Fruit fly (Drosophila melanogaster) whole organism, embryonic: ENCODE results near the gene Trs23.

Source experiments
- Atf6 ChIP-seq: fragments of 200-800 bp; sonication (Bioruptor generic); IDR thresholded peaks from 2 replicates; pipeline ENCODE4 v1.3.6; 2022; ENCODE audit warnings: missing biosample characterization, missing genetic modification characterization
- BtbVII ChIP-seq: fragments of 200-800 bp; sonication (Bioruptor generic); optimal IDR thresholded peaks from 3 replicates; lab custom pipeline; 2017; ENCODE audit warnings: missing biosample characterization, mild to moderate bottlenecking, missing genetic modification characterization
- CG10274 ChIP-seq: fragments of 200-800 bp; sonication (Bioruptor generic); optimal IDR thresholded peaks from 3 replicates; lab custom pipeline; 2017; ENCODE audit warnings: missing biosample characterization, mild to moderate bottlenecking, missing genetic modification characterization
- CG10543 ChIP-seq: fragments of 200-800 bp; sonication (Bioruptor generic); optimal IDR thresholded peaks from 3 replicates; lab custom pipeline; 2017; ENCODE audit warnings: missing biosample characterization, mild to moderate bottlenecking, missing genetic modification characterization, moderate library complexity
- CG10979 ChIP-seq: fragments of 200-800 bp; sonication (Bioruptor generic); optimal IDR thresholded peaks from 2 replicates; lab custom pipeline; 2018; ENCODE audit warnings: missing biosample characterization, mild to moderate bottlenecking, missing genetic modification characterization, moderate library complexity
- CG12299 ChIP-seq: fragments of 200-800 bp; sonication (Bioruptor generic); optimal IDR thresholded peaks from 2 replicates; lab custom pipeline; 2018; ENCODE audit warnings: missing biosample characterization, mild to moderate bottlenecking, missing genetic modification characterization
- CG12391 ChIP-seq: fragments of 200-800 bp; sonication (Bioruptor generic); optimal IDR thresholded peaks from 3 replicates; lab custom pipeline; 2018; ENCODE audit warnings: missing biosample characterization, mild to moderate bottlenecking, missing genetic modification characterization, moderate library complexity
- CG12659 ChIP-seq: fragments of 200-800 bp; sonication (Bioruptor generic); optimal IDR thresholded peaks from 3 replicates; lab custom pipeline; 2017; ENCODE audit warnings: mild to moderate bottlenecking, missing biosample characterization, missing genetic modification reagents, missing genetic modification characterization
- CG14050 ChIP-seq: fragments of 200-800 bp; sonication (Bioruptor generic); IDR thresholded peaks from 3 replicates; pipeline ENCODE4 v1.3.6; 2022; ENCODE audit warnings: missing biosample characterization, missing genetic modification characterization
- CG15514 ChIP-seq: fragments of 200-800 bp; sonication (Bioruptor generic); optimal IDR thresholded peaks from 3 replicates; lab custom pipeline; 2017; ENCODE audit warnings: missing biosample characterization, missing genetic modification characterization, mild to moderate bottlenecking, moderate library complexity, missing genetic modification reagents
- CG1647 ChIP-seq: fragments of 200-800 bp; sonication (Bioruptor generic); optimal IDR thresholded peaks from 3 replicates; lab custom pipeline; 2016; ENCODE audit warnings: missing biosample characterization, missing genetic modification characterization
- CG16779 ChIP-seq: fragments of 200-800 bp; sonication (Bioruptor generic); IDR thresholded peaks from 2 replicates; pipeline ENCODE4 v1.3.6; 2022; ENCODE audit warnings: missing biosample characterization, missing genetic modification characterization
- CG17186 ChIP-seq: fragments of 200-800 bp; sonication (Bioruptor generic); optimal IDR thresholded peaks from 3 replicates; lab custom pipeline; 2017; ENCODE audit warnings: missing biosample characterization, missing genetic modification reagents, missing genetic modification characterization
- CG17912 ChIP-seq: fragments of 200-800 bp; sonication (Bioruptor generic); optimal IDR thresholded peaks from 2 replicates; lab custom pipeline; 2018; ENCODE audit warnings: missing biosample characterization, mild to moderate bottlenecking, missing genetic modification characterization
- CG18476 ChIP-seq: fragments of 200-800 bp; sonication (Bioruptor generic); optimal IDR thresholded peaks from 2 replicates; lab custom pipeline; 2016; ENCODE audit warnings: missing biosample characterization, mild to moderate bottlenecking, missing genetic modification characterization
- CG18599 ChIP-seq: fragments of 200-800 bp; sonication (Bioruptor generic); optimal IDR thresholded peaks from 3 replicates; lab custom pipeline; 2017; ENCODE audit warnings: missing biosample characterization, missing genetic modification characterization, mild to moderate bottlenecking, moderate library complexity, missing genetic modification reagents
- CG18619 ChIP-seq: fragments of 200-800 bp; sonication (Bioruptor generic); optimal IDR thresholded peaks from 3 replicates; lab custom pipeline; 2017; ENCODE audit warnings: missing biosample characterization, mild to moderate bottlenecking, missing genetic modification characterization
- CG2120 ChIP-seq: fragments of 200-800 bp; sonication (Bioruptor generic); optimal IDR thresholded peaks from 3 replicates; lab custom pipeline; 2016; ENCODE audit warnings: missing biosample characterization, missing genetic modification characterization
- CG30020 ChIP-seq: fragments of 200-800 bp; optimal IDR thresholded peaks from 2 replicates; lab custom pipeline; 2019; ENCODE audit warnings: missing biosample characterization, mild to moderate bottlenecking, missing genetic modification characterization, moderate library complexity
- CG31224 ChIP-seq: fragments of 200-800 bp; sonication (Bioruptor generic); IDR thresholded peaks from 2 replicates; pipeline ENCODE4 v1.3.6; 2022; ENCODE audit warnings: missing biosample characterization, missing genetic modification characterization
- CG3163 ChIP-seq: fragments of 200-800 bp; sonication (Bioruptor generic); optimal IDR thresholded peaks from 3 replicates; lab custom pipeline; 2016; ENCODE audit warnings: missing biosample characterization, missing genetic modification characterization
- CG33557 ChIP-seq: fragments of 200-800 bp; sonication (Bioruptor generic); optimal IDR thresholded peaks from 2 replicates; lab custom pipeline; 2019; ENCODE audit warnings: missing biosample characterization, mild to moderate bottlenecking, missing genetic modification characterization, moderate library complexity
- CG3995 ChIP-seq: fragments of 200-800 bp; sonication (Bioruptor generic); optimal IDR thresholded peaks from 3 replicates; lab custom pipeline; 2016; ENCODE audit warnings: missing biosample characterization, missing genetic modification characterization
- CG4854 ChIP-seq: fragments of 200-800 bp; sonication (Bioruptor generic); optimal IDR thresholded peaks from 2 replicates; lab custom pipeline; 2016; ENCODE audit warnings: missing biosample characterization, missing genetic modification characterization, inconsistent platforms
- CG9727 ChIP-seq: fragments of 200-800 bp; sonication (Bioruptor generic); optimal IDR thresholded peaks from 3 replicates; lab custom pipeline; 2017; ENCODE audit warnings: missing biosample characterization, mild to moderate bottlenecking, missing genetic modification characterization
- CG9817 ChIP-seq: fragments of 200-800 bp; sonication (Bioruptor generic); optimal IDR thresholded peaks from 2 replicates; lab custom pipeline; 2018; ENCODE audit warnings: missing biosample characterization, mild to moderate bottlenecking, missing genetic modification characterization, moderate library complexity
- Doc3 ChIP-seq: fragments of 200-800 bp; sonication (Bioruptor generic); IDR thresholded peaks from 3 replicates; pipeline ENCODE4 v1.3.6; 2022; ENCODE audit warnings: missing biosample characterization, missing genetic modification characterization; ENCODE audit not compliant: partially characterized antibody
- Drgx ChIP-seq: fragments of 200-800 bp; sonication (Bioruptor generic); IDR thresholded peaks from 2 replicates; pipeline ENCODE4 v1.3.6; 2022; ENCODE audit warnings: missing biosample characterization, missing genetic modification characterization
- Eip74EF ChIP-seq, 2 experiments: fragments of 200-800 bp in 1 of 2; fragments of >200 bp in 1 of 2; sonication (Bioruptor generic) in 1 of 2; optimal IDR thresholded peaks; 2 replicates each; lab custom pipeline; 2017 to 2019; ENCODE audit warnings: missing biosample characterization in 2 of 2, missing genetic modification characterization in 2 of 2, mild to moderate bottlenecking in 1 of 2, moderate library complexity in 1 of 2
- Gug ChIP-seq: fragments of 200-800 bp; sonication (Bioruptor generic); IDR thresholded peaks from 4 replicates; pipeline ENCODE4 v1.3.6; 2022; ENCODE audit warnings: missing biosample characterization, missing genetic modification characterization
- Hr39 ChIP-seq: fragments of >200 bp; optimal IDR thresholded peaks from 2 replicates; lab custom pipeline; 2017
- Med ChIP-seq: fragments of 200-800 bp; sonication (Bioruptor generic); peaks from one replicate; lab custom pipeline; 2016; ENCODE audit warnings: missing biosample characterization, missing genetic modification characterization, mild to moderate bottlenecking, inconsistent platforms, moderate library complexity
- Sry-δ ChIP-seq: fragments of 200-800 bp; sonication (Bioruptor generic); optimal IDR thresholded peaks from 2 replicates; lab custom pipeline; 2016; ENCODE audit warnings: missing biosample characterization, missing genetic modification characterization
- az2 ChIP-seq: fragments of 200-800 bp; sonication (Bioruptor generic); optimal IDR thresholded peaks from 3 replicates; lab custom pipeline; 2016; ENCODE audit warnings: missing biosample characterization, missing genetic modification characterization
- br ChIP-seq: fragments of >200 bp; optimal IDR thresholded peaks from 2 replicates; lab custom pipeline; 2017
- crol ChIP-seq: fragments of 200-800 bp; sonication (Bioruptor generic); IDR thresholded peaks from 2 replicates; pipeline ENCODE4 v1.3.6; 2022; ENCODE audit warnings: missing biosample characterization, missing genetic modification characterization
- eve ChIP-seq, 2 experiments: fragments of >200 bp; optimal IDR thresholded peaks; 2 replicates each; lab custom pipeline; 2017; ENCODE audit warnings: missing biosample characterization in 2 of 2, missing genetic modification characterization in 2 of 2
- gcm ChIP-seq: fragments of 200-800 bp; sonication (Bioruptor generic); optimal IDR thresholded peaks from 2 replicates; lab custom pipeline; 2019; ENCODE audit warnings: missing biosample characterization, mild to moderate bottlenecking, missing genetic modification characterization, moderate library complexity
- grn ChIP-seq: fragments of 200-800 bp; sonication (Bioruptor generic); optimal IDR thresholded peaks from 3 replicates; lab custom pipeline; 2017; ENCODE audit warnings: missing biosample characterization, missing genetic modification characterization
- nerfin-2 ChIP-seq: fragments of 200-800 bp; sonication (Bioruptor generic); IDR thresholded peaks from 2 replicates; pipeline ENCODE4 v1.3.6; 2022; ENCODE audit warnings: missing biosample characterization, missing genetic modification characterization; ENCODE audit not compliant: partially characterized antibody
- onecut ChIP-seq: fragments of 200-800 bp; sonication (Bioruptor generic); IDR thresholded peaks from 2 replicates; pipeline ENCODE4 v1.3.6; 2022; ENCODE audit warnings: missing biosample characterization, missing genetic modification characterization
- prd ChIP-seq, 3 experiments: fragments of >200 bp in 2 of 3; fragments of 200-800 bp in 1 of 3; sonication (Bioruptor generic) in 1 of 3; optimal IDR thresholded peaks in 2 of 3; IDR thresholded peaks in 1 of 3; 2 replicates in 2 of 3; 3 replicates in 1 of 3; pipeline versions ENCODE4 v1.3.6 to Lab custom; 2017 to 2022; ENCODE audit warnings: missing biosample characterization in 1 of 3, missing genetic modification characterization in 1 of 3
- pros ChIP-seq: fragments of 200-800 bp; sonication (Bioruptor generic); optimal IDR thresholded peaks from 3 replicates; lab custom pipeline; 2019; ENCODE audit warnings: missing biosample characterization, mild to moderate bottlenecking, missing genetic modification characterization, moderate library complexity
- run ChIP-seq: fragments of 200-800 bp; sonication (Bioruptor generic); optimal IDR thresholded peaks from 3 replicates; lab custom pipeline; 2018; ENCODE audit warnings: missing biosample characterization, mild to moderate bottlenecking, missing genetic modification characterization
- slbo ChIP-seq: fragments of 200-800 bp; sonication (Bioruptor generic); IDR thresholded peaks from 2 replicates; pipeline ENCODE4 v1.3.6; 2022; ENCODE audit warnings: missing biosample characterization, missing genetic modification characterization
- tap ChIP-seq: fragments of 200-800 bp; optimal IDR thresholded peaks from 3 replicates; lab custom pipeline; 2019; ENCODE audit warnings: missing biosample characterization, mild to moderate bottlenecking, missing genetic modification characterization, moderate library complexity
- tll ChIP-seq, 2 experiments: fragments of 200-800 bp in 1 of 2; fragments of >200 bp in 1 of 2; sonication (Bioruptor generic) in 1 of 2; optimal IDR thresholded peaks; 2 replicates each; lab custom pipeline; 2017 to 2019; ENCODE audit warnings: missing biosample characterization in 2 of 2, missing genetic modification characterization in 2 of 2, mild to moderate bottlenecking in 1 of 2, moderate library complexity in 1 of 2
- wek ChIP-seq: fragments of 200-800 bp; sonication (Bioruptor generic); optimal IDR thresholded peaks from 3 replicates; lab custom pipeline; 2018; ENCODE audit warnings: missing biosample characterization, mild to moderate bottlenecking, missing genetic modification characterization, moderate library complexity

The Trs23 gene

dm6 chr2L:8691292-8691975 is 5.4 kb downstream of the Trs23 start (continued):
- TF ChIP-seq CG15514 (peak; percentile 57), CG33557 (peak; percentile 90), CG10274 (GFP tag; lab: Kevin White, UChicago) (peak; percentile 64), Gug (GFP tag; lab: Robert Waterston, UW) (peak; percentile 60; the same call in 2 of the 4 replicates), CG18476 (peak; percentile 80), Sry-δ (GFP tag; lab: Kevin White, UChicago) (peak; percentile 2), CG18619 (GFP tag; lab: Kevin White, UChicago) (peak; percentile 92), Atf6 (GFP tag; lab: Robert Waterston, UW) (peak; percentile 75), pros (peak; percentile 41), CG4854 (GFP tag; lab: Kevin White, UChicago) (peak; percentile 62), Doc3 (GFP tag; lab: Robert Waterston, UW) (0 out of 3 replicates have a peak, but pooled peaks have one; percentile 12), CG17186 (GFP tag; lab: Kevin White, UChicago) (peak; percentile 32), run (tag; lab: Kevin White, UChicago) (peak; percentile 85), crol (GFP tag; lab: Robert Waterston, UW) (no peak), onecut (GFP tag; lab: Robert Waterston, UW) (peak; percentile 68), CG3995 (peak; percentile 39), CG9817 (tag; lab: Kevin White, UChicago) (peak; percentile 74), CG9727 (GFP tag; lab: Kevin White, UChicago) (peak; percentile 92), CG1647 (GFP tag; lab: Kevin White, UChicago) (peak; percentile 44), Hr39 (lab: Kevin White, UChicago) (no peak), tap (tag; lab: Kevin White, UChicago) (peak; percentile 75), eve (GFP tag; optimal IDR thresholded peaks at IDR 0.05; lab: Kevin White, UChicago) (no peak), Eip74EF (GFP tag; optimal IDR thresholded peaks at IDR 0.05; lab: Kevin White, UChicago) (peak in 1 of 2 experiments; percentile 92), CG12391 (tag; lab: Kevin White, UChicago) (peak; percentile 93), prd (optimal IDR thresholded peaks at IDR 0.05; lab: Kevin White, UChicago) (no peak), prd (GFP tag; IDR thresholded peaks at IDR 0.05; lab: Robert Waterston, UW) (peak; percentile 80), CG18599 (GFP tag; lab: Kevin White, UChicago) (peak; percentile 83), gcm (peak; percentile 90), CG10979 (tag; lab: Kevin White, UChicago) (peak; percentile 93), Med (peak; percentile 84), CG17912 (GFP tag; lab: Kevin White, UChicago) (peak; percentile 14), CG12659 (GFP tag; lab: Kevin White, UChicago) (peak; percentile 89), CG30020 (tag; lab: Kevin White, UChicago) (peak; percentile 74), CG2120 (GFP tag; lab: Kevin White, UChicago) (peak; percentile 71), br (lab: Kevin White, UChicago) (no peak), tll (GFP tag; optimal IDR thresholded peaks at IDR 0.05; lab: Kevin White, UChicago) (no peak), grn (GFP tag; lab: Kevin White, UChicago) (peak; percentile 46), CG16779 (GFP tag; lab: Robert Waterston, UW) (no peak), CG3163 (GFP tag; lab: Kevin White, UChicago) (peak; percentile 57), az2 (GFP tag; lab: Kevin White, UChicago) (peak; percentile 84), CG31224 (GFP tag; lab: Robert Waterston, UW) (peak; percentile 49; the same call in 1 of the 2 replicates), CG10543 (GFP tag; lab: Kevin White, UChicago) (peak; percentile 92), CG12299 (tag; lab: Kevin White, UChicago) (peak; percentile 81), BtbVII (GFP tag; lab: Kevin White, UChicago) (peak; percentile 87), nerfin-2 (GFP tag; lab: Robert Waterston, UW) (no peak), Drgx (GFP tag; lab: Robert Waterston, UW) (peak; percentile 59), CG14050 (peak; percentile 33; the same call in 1 of the 3 replicates), slbo (GFP tag; lab: Robert Waterston, UW) (peak; percentile 65; the same call in 1 of the 2 replicates), wek (GFP tag; lab: Kevin White, UChicago) (peak; percentile 27)
